Worm (Caenorhabditis elegans) whole organism, midembryonic: ENCODE measurements around the gene klp-11.

Source experiments
- T22C8.4 ChIP-seq: fragments of 200-800 bp; sonication (Bioruptor generic); IDR thresholded peaks from 2 replicates; pipeline ENCODE4 v1.3.6; 2022; ENCODE audit warnings: missing genetic modification characterization, missing compliant biosample characterization
- flt-1 ChIP-seq: fragments of 200-800 bp; sonication (Bioruptor generic); IDR thresholded peaks from 2 replicates; pipeline ENCODE4 v1.3.6; 2022; ENCODE audit warnings: missing genetic modification characterization, missing compliant biosample characterization
- med-1 ChIP-seq: sonication (generic microtip); optimal IDR thresholded peaks from 2 replicates; lab custom pipeline; 2017; ENCODE audit warnings: missing genetic modification characterization, mild to moderate bottlenecking, missing compliant biosample characterization, antibody characterized with exemption, missing genetic modification reagents; ENCODE audit not compliant: insufficient read depth
- ref-1 ChIP-seq: fragments of 200-800 bp; sonication (Bioruptor generic); conservative IDR thresholded peaks from 2 replicates; pipeline ENCODE4 v1.3.6; 2022; ENCODE audit warnings: missing genetic modification reagents, missing genetic modification characterization, missing compliant biosample characterization
- tab-1 ChIP-seq: fragments of 200-800 bp; sonication (Bioruptor generic); IDR thresholded peaks from 2 replicates; pipeline ENCODE4 v1.3.6; 2022; ENCODE audit warnings: missing genetic modification characterization, missing compliant biosample characterization
- ztf-23 ChIP-seq: fragments of 200-800 bp; sonication (Bioruptor generic); IDR thresholded peaks from 2 replicates; pipeline ENCODE4 v1.3.6; 2022; ENCODE audit warnings: missing genetic modification reagents, missing genetic modification characterization, missing compliant biosample characterization

DNA sequence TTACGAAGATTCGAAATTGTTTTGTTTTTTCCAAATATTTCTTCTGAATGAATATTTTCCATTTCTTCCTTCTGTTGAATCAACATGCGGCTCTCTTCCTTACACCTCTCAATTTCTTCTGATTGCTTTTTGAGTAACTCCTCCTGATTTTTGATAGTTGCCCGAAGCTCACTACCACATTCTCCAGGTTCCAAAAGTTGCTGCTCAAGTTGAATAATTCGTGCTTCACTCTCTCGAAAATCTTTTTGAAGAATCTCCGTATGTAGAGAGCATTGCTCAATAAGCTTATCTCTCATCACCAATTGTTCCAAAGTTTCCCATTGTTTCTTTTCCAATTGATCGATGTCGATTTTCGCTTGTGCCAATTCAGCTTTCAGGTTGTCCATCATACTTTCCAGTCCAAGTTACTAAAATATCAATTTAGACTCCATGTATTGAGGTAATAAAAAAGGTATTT is 11.0 kb upstream of the klp-11 start, which contains the start of gene F20C5.6:
- no peak for TF ChIP-seq tab-1
- no peak for TF ChIP-seq med-1 (GFP tag; lab: Kevin White, UChicago)
- no peak for TF ChIP-seq flt-1
- no peak for TF ChIP-seq ref-1 (GFP tag; lab: Robert Waterston, UW)
- no peak for TF ChIP-seq T22C8.4 (GFP tag; lab: Robert Waterston, UW)
- no peak for TF ChIP-seq ztf-23 (GFP tag; lab: Robert Waterston, UW)
